Worm (Caenorhabditis elegans) whole organism, L4 larva: Measurements from ENCODE around the gene C53B4.3.

Source experiments
- T20F7.1 ChIP-seq: fragments of 200-800 bp; sonication (Bioruptor generic); optimal IDR thresholded peaks from 2 replicates; lab custom pipeline; 2018; ENCODE audit warnings: mild to moderate bottlenecking, missing genetic modification characterization, missing compliant biosample characterization
- Y75B8A.6 ChIP-seq: fragments of 200-800 bp; sonication (Bioruptor generic); IDR thresholded peaks from 2 replicates; pipeline ENCODE4 v1.3.6; 2022; ENCODE audit warnings: missing genetic modification reagents, missing genetic modification characterization, missing compliant biosample characterization
- ZK546.5 ChIP-seq, 2 experiments: sonication (generic microtip); optimal IDR thresholded peaks; 2 replicates each; lab custom pipeline; 2017; ENCODE audit warnings: missing biosample characterization in 2 of 2, missing genetic modification characterization in 2 of 2
- aha-1 ChIP-seq: fragments of 150-350 bp; peaks from one replicate; lab custom pipeline; 2014; ENCODE audit warnings: missing biosample characterization, missing genetic modification characterization
- ceh-20 ChIP-seq: fragments of 200-800 bp; sonication (Bioruptor generic); IDR thresholded peaks from 2 replicates; pipeline ENCODE4 v1.3.6; 2022; ENCODE audit warnings: missing genetic modification reagents, missing genetic modification characterization, missing compliant biosample characterization
- ceh-28 ChIP-seq: fragments of 150-350 bp; optimal IDR thresholded peaks from 2 replicates; lab custom pipeline; 2014; ENCODE audit warnings: missing biosample characterization, missing genetic modification reagents, missing genetic modification characterization
- ceh-32 ChIP-seq: sonication (generic microtip); optimal IDR thresholded peaks from 2 replicates; lab custom pipeline; 2016; ENCODE audit warnings: mild to moderate bottlenecking, missing genetic modification characterization, missing compliant biosample characterization; ENCODE audit not compliant: poor library complexity
- ceh-82 ChIP-seq: sonication (generic microtip); optimal IDR thresholded peaks from 2 replicates; lab custom pipeline; 2017; ENCODE audit warnings: missing biosample characterization, missing genetic modification characterization
- ces-1 ChIP-seq: fragments of 150-350 bp; sonication (generic microtip); optimal IDR thresholded peaks from 4 replicates; lab custom pipeline; 2014; ENCODE audit warnings: missing biosample characterization, missing genetic modification reagents, missing genetic modification characterization
- ctbp-1 ChIP-seq: fragments of 200-800 bp; sonication (Bioruptor generic); IDR thresholded peaks from 2 replicates; pipeline ENCODE4 v1.3.6; 2022; ENCODE audit warnings: missing genetic modification reagents, missing genetic modification characterization, missing compliant biosample characterization
- dmd-6 ChIP-seq: fragments of 200-800 bp; sonication (Bioruptor generic); IDR thresholded peaks from 2 replicates; pipeline ENCODE4 v1.3.6; 2022; ENCODE audit warnings: missing genetic modification reagents, missing genetic modification characterization, missing compliant biosample characterization
- dpl-1 ChIP-seq: fragments of 150-350 bp; optimal IDR thresholded peaks from 2 replicates; lab custom pipeline; 2014; ENCODE audit warnings: missing biosample characterization, missing genetic modification reagents, missing genetic modification characterization
- duxl-1 ChIP-seq: sonication (generic microtip); optimal IDR thresholded peaks from 2 replicates; lab custom pipeline; 2016; ENCODE audit warnings: mild to moderate bottlenecking, missing genetic modification characterization, moderate library complexity, missing compliant biosample characterization; ENCODE audit not compliant: poor library complexity
- egl-27 ChIP-seq: sonication (generic microtip); optimal IDR thresholded peaks from 3 replicates; lab custom pipeline; 2017; ENCODE audit warnings: missing biosample characterization, missing genetic modification reagents, missing genetic modification characterization
- fkh-10 ChIP-seq: fragments of 150-350 bp; optimal IDR thresholded peaks from 2 replicates; lab custom pipeline; 2014; ENCODE audit warnings: missing biosample characterization, missing genetic modification reagents, missing genetic modification characterization
- hlh-11 ChIP-seq: fragments of 200-800 bp; sonication (Bioruptor generic); optimal IDR thresholded peaks from 2 replicates; lab custom pipeline; 2018; ENCODE audit warnings: mild to moderate bottlenecking, missing genetic modification characterization, missing compliant biosample characterization
- hlh-30 ChIP-seq: sonication (generic microtip); optimal IDR thresholded peaks from 2 replicates; lab custom pipeline; 2017; ENCODE audit warnings: antibody characterized with exemption, mild to moderate bottlenecking, missing genetic modification characterization, missing compliant biosample characterization; ENCODE audit not compliant: insufficient read depth
- hmg-1.1 ChIP-seq: fragments of 200-800 bp; sonication (Bioruptor generic); IDR thresholded peaks from 2 replicates; pipeline ENCODE4 v1.3.6; 2022; ENCODE audit warnings: missing genetic modification reagents, missing genetic modification characterization, missing compliant biosample characterization
- lin-13 ChIP-seq: fragments of 150-350 bp; optimal IDR thresholded peaks from 2 replicates; lab custom pipeline; 2014; ENCODE audit warnings: missing biosample characterization, missing genetic modification reagents, missing genetic modification characterization
- lin-15B ChIP-seq: fragments of 150-350 bp; sonication (generic microtip); optimal IDR thresholded peaks from 3 replicates; lab custom pipeline; 2014; ENCODE audit warnings: missing biosample characterization, missing genetic modification characterization
- lir-3 ChIP-seq: sonication (generic microtip); optimal IDR thresholded peaks from 2 replicates; lab custom pipeline; 2016; ENCODE audit warnings: mild to moderate bottlenecking, missing genetic modification characterization, missing compliant biosample characterization
- lsy-2 ChIP-seq, 2 experiments: fragments of 150-350 bp in 1 of 2; sonication (generic microtip) in 1 of 2; optimal IDR thresholded peaks; 2 replicates each; lab custom pipeline; 2014 to 2017; ENCODE audit warnings: missing biosample characterization in 2 of 2, missing genetic modification characterization in 2 of 2
- mdl-1 ChIP-seq, 2 experiments: fragments of 150-350 bp in 1 of 2; sonication (generic microtip) in 1 of 2; optimal IDR thresholded peaks; 2 replicates each; lab custom pipeline; 2014 to 2017; ENCODE audit warnings: missing biosample characterization in 2 of 2, missing genetic modification characterization in 2 of 2
- mep-1 ChIP-seq: fragments of 150-350 bp; sonication (generic microtip); optimal IDR thresholded peaks from 3 replicates; lab custom pipeline; 2014; ENCODE audit warnings: missing biosample characterization, missing genetic modification characterization
- mxl-2 ChIP-seq: fragments of 200-800 bp; sonication (Bioruptor generic); conservative IDR thresholded peaks from 2 replicates; pipeline ENCODE4 v1.3.6; 2022; ENCODE audit warnings: missing genetic modification reagents, missing genetic modification characterization, missing compliant biosample characterization
- mxl-3 ChIP-seq: fragments of 200-800 bp; sonication (Bioruptor generic); optimal IDR thresholded peaks from 2 replicates; lab custom pipeline; 2018; ENCODE audit warnings: mild to moderate bottlenecking, missing genetic modification characterization, missing compliant biosample characterization
- nhr-102 ChIP-seq: sonication (generic microtip); optimal IDR thresholded peaks from 2 replicates; lab custom pipeline; 2016; ENCODE audit warnings: mild to moderate bottlenecking, missing genetic modification characterization, moderate library complexity, missing compliant biosample characterization
- nhr-25 ChIP-seq: sonication (generic microtip); optimal IDR thresholded peaks from 2 replicates; lab custom pipeline; 2017; ENCODE audit warnings: missing genetic modification characterization, mild to moderate bottlenecking, missing compliant biosample characterization, antibody characterized with exemption, moderate library complexity, borderline replicate concordance; ENCODE audit not compliant: insufficient read depth
- nhr-28 ChIP-seq: fragments of 150-350 bp; optimal IDR thresholded peaks from 2 replicates; lab custom pipeline; 2014; ENCODE audit warnings: missing biosample characterization, missing genetic modification characterization
- nhr-41 ChIP-seq: fragments of 200-800 bp; sonication (Bioruptor generic); IDR thresholded peaks from 2 replicates; pipeline ENCODE4 v1.3.6; 2022; ENCODE audit warnings: missing genetic modification reagents, missing genetic modification characterization, missing compliant biosample characterization
- nhr-76 ChIP-seq: fragments of 150-350 bp; optimal IDR thresholded peaks from 2 replicates; lab custom pipeline; 2014; ENCODE audit warnings: missing biosample characterization, missing genetic modification characterization
- nhr-77 ChIP-seq: fragments of 150-350 bp; optimal IDR thresholded peaks from 2 replicates; lab custom pipeline; 2014; ENCODE audit warnings: missing biosample characterization, missing genetic modification characterization
- pha-4 ChIP-seq, 2 experiments: fragments of 150-350 bp in 1 of 2; fragments of 200-800 bp in 1 of 2; sonication (Bioruptor generic) in 1 of 2; IDR thresholded peaks in 1 of 2; optimal IDR thresholded peaks in 1 of 2; 2 replicates each; pipeline versions ENCODE4 v1.3.6 to Lab custom; 2014 to 2022; ENCODE audit warnings: missing genetic modification characterization in 2 of 2, missing genetic modification reagents in 2 of 2, missing biosample characterization in 1 of 2, missing compliant biosample characterization in 1 of 2
- php-3 ChIP-seq: fragments of 200-800 bp; sonication (Bioruptor generic); IDR thresholded peaks from 2 replicates; pipeline ENCODE4 v1.3.6; 2022; ENCODE audit warnings: missing genetic modification reagents, missing genetic modification characterization, missing compliant biosample characterization
- pqm-1 ChIP-seq: sonication (generic microtip); optimal IDR thresholded peaks from 2 replicates; lab custom pipeline; 2017; ENCODE audit warnings: missing biosample characterization, missing genetic modification characterization
- saeg-2 ChIP-seq: fragments of 200-800 bp; sonication (Bioruptor generic); IDR thresholded peaks from 2 replicates; pipeline ENCODE4 v1.3.6; 2022; ENCODE audit warnings: missing genetic modification reagents, missing genetic modification characterization, missing compliant biosample characterization
- set-16 ChIP-seq: fragments of 200-800 bp; sonication (Bioruptor generic); IDR thresholded peaks from 2 replicates; pipeline ENCODE4 v1.3.6; 2022; ENCODE audit warnings: missing genetic modification reagents, missing genetic modification characterization, missing compliant biosample characterization
- snpc-4 ChIP-seq: fragments of 150-350 bp; optimal IDR thresholded peaks from 2 replicates; lab custom pipeline; 2014; ENCODE audit warnings: missing biosample characterization, missing genetic modification characterization
- spr-1 ChIP-seq: sonication (generic microtip); optimal IDR thresholded peaks from 2 replicates; lab custom pipeline; 2016; ENCODE audit warnings: mild to moderate bottlenecking, missing genetic modification characterization, missing compliant biosample characterization
- spr-3 ChIP-seq: fragments of 200-800 bp; sonication (Bioruptor generic); optimal IDR thresholded peaks from 2 replicates; lab custom pipeline; 2018; ENCODE audit warnings: mild to moderate bottlenecking, missing genetic modification characterization, missing compliant biosample characterization
- unc-62 ChIP-seq, 3 experiments: fragments of 150-350 bp in 1 of 3; sonication (generic microtip); optimal IDR thresholded peaks in 2 of 3; peaks in 1 of 3; 1 replicate in 1 of 3; 2 replicates in 2 of 3; lab custom pipeline; 2014 to 2017; ENCODE audit warnings: missing biosample characterization in 3 of 3, missing genetic modification characterization in 3 of 3, missing genetic modification reagents in 3 of 3, missing genotype in 1 of 3
- vab-7 ChIP-seq: fragments of 200-800 bp; sonication (Bioruptor generic); IDR thresholded peaks from 2 replicates; pipeline ENCODE4 v1.3.6; 2022; ENCODE audit warnings: missing genetic modification reagents, missing genetic modification characterization, missing compliant biosample characterization
- zag-1 ChIP-seq: fragments of 150-350 bp; optimal IDR thresholded peaks from 2 replicates; lab custom pipeline; 2014; ENCODE audit warnings: missing biosample characterization, missing genetic modification characterization
- zfp-3 ChIP-seq: fragments of 200-800 bp; sonication (Bioruptor generic); conservative IDR thresholded peaks from 2 replicates; pipeline ENCODE4 v1.3.6; 2022; ENCODE audit warnings: missing genetic modification reagents, missing genetic modification characterization, missing compliant biosample characterization
- ztf-11 ChIP-seq: fragments of 150-350 bp; optimal IDR thresholded peaks from 2 replicates; lab custom pipeline; 2014; ENCODE audit warnings: missing biosample characterization, missing genetic modification characterization

Gene C53B4.3

DNA sequence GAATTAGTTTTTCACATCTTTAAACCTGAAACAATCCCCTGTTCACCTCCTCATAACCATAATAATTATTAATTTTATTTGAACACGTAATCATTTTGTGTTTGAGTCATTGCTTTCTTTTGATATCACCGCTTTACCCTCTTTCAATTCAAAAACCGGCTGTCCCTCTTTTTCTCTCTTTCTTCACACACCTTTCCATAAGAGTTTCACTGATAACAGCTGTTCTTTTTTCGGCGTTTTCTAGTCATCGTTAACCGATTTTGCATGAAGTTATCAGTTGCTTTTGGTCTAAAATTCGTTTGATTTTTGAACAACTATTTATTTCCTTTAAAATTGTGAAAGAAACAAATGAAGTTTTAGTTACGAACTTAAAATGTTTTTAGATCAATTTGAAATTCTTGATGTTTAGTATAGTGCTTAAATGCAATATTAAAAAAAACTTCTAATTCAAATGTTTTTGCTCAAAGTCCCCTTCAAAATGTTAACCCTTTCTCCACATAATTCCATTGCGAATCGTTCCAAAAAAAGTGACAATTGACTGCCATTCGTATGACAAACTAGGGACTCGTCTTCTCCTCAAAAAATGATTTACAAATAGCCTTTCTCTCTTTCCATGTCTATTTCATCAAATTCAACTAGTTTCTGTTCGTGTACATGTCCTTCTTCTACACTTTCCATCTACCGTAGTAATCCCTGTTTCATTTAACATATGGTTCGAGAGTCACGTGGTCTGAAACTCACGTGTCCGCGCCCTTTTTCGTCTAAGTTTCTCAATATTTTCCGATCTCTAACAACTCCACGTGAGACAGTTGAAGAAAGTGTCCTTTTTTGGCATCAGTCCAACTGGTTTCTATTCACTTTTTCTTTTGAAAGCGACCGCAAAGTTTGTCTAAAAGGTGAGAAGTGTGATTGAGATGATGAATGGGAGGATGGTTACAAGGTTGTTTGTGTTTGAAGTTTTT lies 24.2 kb downstream of the C53B4.3 start (continued):
- TF ChIP-seq saeg-2 (GFP tag; lab: Robert Waterston, UW) (no peak), ces-1 (GFP tag; lab: Kevin White, UChicago) (no peak), egl-27 (tag; lab: Kevin White, UChicago) (no peak), unc-62 (GFP tag; optimal IDR thresholded peaks at IDR 0.05 in 1 of 2; lab: Kevin White, UChicago) (peak in 1 of 2 experiments; percentile 96), unc-62 (tag; optimal IDR thresholded peaks at IDR 0.05; lab: Kevin White, UChicago) (no peak), php-3 (GFP tag; lab: Robert Waterston, UW) (no peak), pha-4 (GFP tag; IDR thresholded peaks at IDR 0.05; lab: Robert Waterston, UW) (no peak), pha-4 (tag; optimal IDR thresholded peaks at IDR 0.05; lab: Kevin White, UChicago) (no peak), pqm-1 (tag; lab: Kevin White, UChicago) (peak; percentile 93), nhr-77 (tag; lab: Kevin White, UChicago) (peak; percentile 59), mdl-1 (tag; optimal IDR thresholded peaks at IDR 0.05; lab: Kevin White, UChicago) (peak; percentile 73 to 97), ctbp-1 (peak; percentile 49), zag-1 (no peak), lin-13 (GFP tag; lab: Kevin White, UChicago) (peak; percentile 39), ceh-28 (tag; lab: Kevin White, UChicago) (no peak), mep-1 (tag; lab: Kevin White, UChicago) (peak; percentile 73), lsy-2 (tag; optimal IDR thresholded peaks at IDR 0.05; lab: Kevin White, UChicago) (peak in 1 of 2 experiments; percentile 82), nhr-28 (peak; percentile 90), ceh-32 (tag; lab: Kevin White, UChicago) (no peak), nhr-102 (tag; lab: Kevin White, UChicago) (peak; percentile 40), hlh-30 (tag; lab: Kevin White, UChicago) (peak; percentile 97), nhr-76 (tag; lab: Kevin White, UChicago) (peak; percentile 15), mxl-2 (GFP tag; lab: Robert Waterston, UW) (peak; percentile 73; the same call in 1 of the 2 replicates), hmg-1.1 (GFP tag; lab: Robert Waterston, UW) (peak; percentile 45; the same call in 1 of the 2 replicates), dpl-1 (GFP tag; lab: Kevin White, UChicago) (peak; percentile 9), dmd-6 (GFP tag; lab: Robert Waterston, UW) (peak; percentile 92), zfp-3 (no peak)

- peak in 1 of 2 experiments; percentile 45 for TF ChIP-seq lsy-2 (tag; optimal IDR thresholded peaks at IDR 0.05; lab: Kevin White, UChicago)
- no peak for TF ChIP-seq vab-7 (GFP tag; lab: Robert Waterston, UW)
- no peak for TF ChIP-seq mxl-3
- no peak for TF ChIP-seq set-16 (GFP tag; lab: Robert Waterston, UW)
- TF ChIP-seq lir-3 (tag; lab: Kevin White, UChicago): no peak
- no peak for TF ChIP-seq T20F7.1 (GFP tag; lab: Kevin White, UChicago)
- no peak for TF ChIP-seq spr-1 (tag; lab: Kevin White, UChicago)
- no peak for TF ChIP-seq Y75B8A.6 (GFP tag; lab: Robert Waterston, UW)
- TF ChIP-seq hlh-30 (tag; lab: Kevin White, UChicago): peak; percentile 88
- TF ChIP-seq lin-15B: no peak
- no peak for TF ChIP-seq spr-3 (GFP tag; lab: Kevin White, UChicago)
- peak; percentile 47 for TF ChIP-seq mep-1 (tag; lab: Kevin White, UChicago)
- TF ChIP-seq aha-1 (tag; lab: Kevin White, UChicago): peak; percentile 75
- TF ChIP-seq mdl-1 (tag; optimal IDR thresholded peaks at IDR 0.05; lab: Kevin White, UChicago): peak in 1 of 2 experiments; percentile 72
- no peak for TF ChIP-seq hmg-1.1 (GFP tag; lab: Robert Waterston, UW)
- TF ChIP-seq ceh-82: no peak
- no peak for TF ChIP-seq nhr-25
- TF ChIP-seq hlh-11 (tag; lab: Kevin White, UChicago): peak; percentile 63
- no peak for TF ChIP-seq fkh-10
- TF ChIP-seq saeg-2 (GFP tag; lab: Robert Waterston, UW): no peak
- TF ChIP-seq ZK546.5 (tag; optimal IDR thresholded peaks at IDR 0.05; lab: Kevin White, UChicago): no peak
- no peak for TF ChIP-seq nhr-41
- TF ChIP-seq snpc-4 (tag; lab: Kevin White, UChicago): no peak
- TF ChIP-seq ceh-20 (GFP tag; lab: Robert Waterston, UW): 0 out of 2 replicates have a peak, but pooled peaks have one; percentile 11
- TF ChIP-seq unc-62 (GFP tag; optimal IDR thresholded peaks at IDR 0.05 in 1 of 2; lab: Kevin White, UChicago): peak in 1 of 2 experiments; percentile 97
- TF ChIP-seq unc-62 (tag; optimal IDR thresholded peaks at IDR 0.05; lab: Kevin White, UChicago): no peak
- no peak for TF ChIP-seq ztf-11 (tag; lab: Kevin White, UChicago)
- TF ChIP-seq duxl-1: no peak
Observed at ce11 chrIV:8947146-8947545, 26.4 kb downstream of the C53B4.3 start.
